Fruit fly (Drosophila melanogaster) whole organism, wandering third instar larva: ENCODE results near the gene CG8578.

Source experiments
- Abd-B ChIP-seq: fragments of >200 bp; optimal IDR thresholded peaks from 2 replicates; lab custom pipeline; 2017; ENCODE audit warnings: missing biosample characterization, missing genetic modification characterization
- Dif ChIP-seq: fragments of 200-275, 200-300 bp; sonication (Bioruptor generic); optimal IDR thresholded peaks from 2 replicates; lab custom pipeline; 2018; ENCODE audit warnings: missing biosample characterization, missing genetic modification characterization; ENCODE audit not compliant: partially characterized antibody
- GATAd ChIP-seq: sonication (Bioruptor generic); optimal IDR thresholded peaks from 2 replicates; lab custom pipeline; 2016; ENCODE audit warnings: missing biosample characterization, missing genetic modification characterization
- HLH106 ChIP-seq: fragments of 200-800 bp; optimal IDR thresholded peaks from 3 replicates; lab custom pipeline; 2019; ENCODE audit warnings: missing biosample characterization, mild to moderate bottlenecking, missing genetic modification characterization, moderate library complexity
- Hnf4 ChIP-seq: fragments of 200-800 bp; sonication (Bioruptor generic); optimal IDR thresholded peaks from 2 replicates; lab custom pipeline; 2016; ENCODE audit warnings: missing biosample characterization, mild to moderate bottlenecking, missing genetic modification characterization
- Hr83 ChIP-seq: fragments of 200-300 bp; sonication (Bioruptor generic); optimal IDR thresholded peaks from 2 replicates; lab custom pipeline; 2016; ENCODE audit warnings: missing biosample characterization, mild to moderate bottlenecking, missing genetic modification characterization, moderate library complexity; ENCODE audit not compliant: poor library complexity, severe bottlenecking
- Jra ChIP-seq: sonication (Bioruptor generic); optimal IDR thresholded peaks from 2 replicates; lab custom pipeline; 2016; ENCODE audit warnings: missing biosample characterization, missing genetic modification characterization
- Myc ChIP-seq: fragments of >200 bp; optimal IDR thresholded peaks from 2 replicates; lab custom pipeline; 2017
- OdsH ChIP-seq: fragments of 200-800 bp; sonication (Bioruptor generic); optimal IDR thresholded peaks from 2 replicates; lab custom pipeline; 2016; ENCODE audit warnings: missing biosample characterization, mild to moderate bottlenecking, missing genetic modification characterization
- Rel ChIP-seq, 2 experiments: fragments of 200-800 bp; sonication (Bioruptor generic) in 1 of 2; optimal IDR thresholded peaks; 2 replicates in 1 of 2; 3 replicates in 1 of 2; lab custom pipeline; 2016 to 2019; ENCODE audit warnings: mild to moderate bottlenecking in 2 of 2, missing biosample characterization in 2 of 2, missing genetic modification characterization in 2 of 2, moderate library complexity in 1 of 2
- Sp1 ChIP-seq: fragments of 200-800 bp; sonication (Bioruptor generic); optimal IDR thresholded peaks from 3 replicates; lab custom pipeline; 2019; ENCODE audit warnings: missing biosample characterization, mild to moderate bottlenecking, missing genetic modification characterization, moderate library complexity
- Vsx2 ChIP-seq: fragments of 200-300, 225-300 bp; sonication (Bioruptor generic); optimal IDR thresholded peaks from 2 replicates; lab custom pipeline; 2018; ENCODE audit warnings: missing biosample characterization, missing genetic modification characterization; ENCODE audit not compliant: partially characterized antibody
- br ChIP-seq: fragments of 200-800 bp; sonication (Bioruptor generic); optimal IDR thresholded peaks from 2 replicates; lab custom pipeline; 2016; ENCODE audit warnings: missing biosample characterization, missing genetic modification characterization
- brk ChIP-seq: fragments of 200-800 bp; sonication (Bioruptor generic); optimal IDR thresholded peaks from 2 replicates; lab custom pipeline; 2016; ENCODE audit warnings: missing biosample characterization, mild to moderate bottlenecking, missing genetic modification characterization
- dl ChIP-seq, 2 experiments: fragments of 175-275, 200-275 bp in 1 of 2; fragments of 200-275 bp in 1 of 2; sonication (Bioruptor generic); optimal IDR thresholded peaks; lab custom pipeline; 2018; ENCODE audit warnings: mild to moderate bottlenecking in 2 of 2, missing biosample characterization in 2 of 2, missing genetic modification characterization in 2 of 2, moderate library complexity in 2 of 2; ENCODE audit not compliant: partially characterized antibody in 2 of 2, insufficient read depth in 1 of 2
- dmrt93B ChIP-seq: fragments of 200-800 bp; sonication (Bioruptor generic); optimal IDR thresholded peaks from 2 replicates; lab custom pipeline; 2018; ENCODE audit warnings: missing biosample characterization, mild to moderate bottlenecking, missing genetic modification characterization
- ey ChIP-seq: fragments of 200-800 bp; sonication (Bioruptor generic); optimal IDR thresholded peaks from 2 replicates; lab custom pipeline; 2016; ENCODE audit warnings: missing biosample characterization, missing genetic modification characterization
- foxo ChIP-seq, 2 experiments: fragments of 200-800 bp; sonication (Bioruptor generic); optimal IDR thresholded peaks; 2 replicates in 1 of 2; 3 replicates in 1 of 2; lab custom pipeline; 2016 to 2017; ENCODE audit warnings: missing biosample characterization in 2 of 2, missing genetic modification characterization in 2 of 2
- fru ChIP-seq: fragments of 200-800 bp; sonication (Bioruptor generic); optimal IDR thresholded peaks from 3 replicates; lab custom pipeline; 2016; ENCODE audit warnings: missing biosample characterization, mild to moderate bottlenecking, missing genetic modification characterization
- h ChIP-seq: fragments of 200-800 bp; sonication (Bioruptor generic); optimal IDR thresholded peaks from 3 replicates; lab custom pipeline; 2016; ENCODE audit warnings: missing biosample characterization, mild to moderate bottlenecking, missing genetic modification characterization
- jim ChIP-seq: fragments of 175-275, 200-325 bp; sonication (Bioruptor generic); optimal IDR thresholded peaks from 2 replicates; lab custom pipeline; 2016; ENCODE audit warnings: missing biosample characterization, mild to moderate bottlenecking, missing genetic modification characterization
- lola ChIP-seq: fragments of >200 bp; optimal IDR thresholded peaks from 2 replicates; lab custom pipeline; 2017; ENCODE audit warnings: missing biosample characterization, missing genetic modification characterization
- pan ChIP-seq: fragments of >200 bp; optimal IDR thresholded peaks from 2 replicates; lab custom pipeline; 2017
- psq ChIP-seq: fragments of 200-800 bp; sonication (Bioruptor generic); optimal IDR thresholded peaks from 3 replicates; lab custom pipeline; 2017; ENCODE audit warnings: missing biosample characterization, mild to moderate bottlenecking, missing genetic modification characterization, moderate library complexity
- rgr ChIP-seq: fragments of 200-800 bp; sonication (Bioruptor generic); optimal IDR thresholded peaks from 3 replicates; lab custom pipeline; 2016; ENCODE audit warnings: missing biosample characterization, mild to moderate bottlenecking, missing genetic modification characterization
- sage ChIP-seq: fragments of 200-800 bp; sonication (Bioruptor generic); optimal IDR thresholded peaks from 2 replicates; lab custom pipeline; 2016; ENCODE audit warnings: missing biosample characterization, mild to moderate bottlenecking, missing genetic modification characterization
- tai ChIP-seq: sonication (Bioruptor generic); optimal IDR thresholded peaks from 2 replicates; lab custom pipeline; 2016; ENCODE audit warnings: missing biosample characterization, missing genetic modification characterization
- woc ChIP-seq: sonication (Bioruptor generic); optimal IDR thresholded peaks from 2 replicates; lab custom pipeline; 2016; ENCODE audit warnings: missing biosample characterization, mild to moderate bottlenecking, missing genetic modification characterization

The CG8578 gene

dm6 chrX:15852815-15853542 lies 8.7 kb downstream of the CG8578 start, which contains the start of the genes UBL3 and CG15914 (continued):
- TF ChIP-seq lola: no peak
- TF ChIP-seq, all 38 proteins: peak for 10

dm6 chrX:15857601-15858284 lies 13.5 kb downstream of the CG8578 start, which contains the start of the genes CG46440 and Myb:
Gene CG46440 (minus strand): TSS chrX:15857823.
Gene Myb (minus strand): TSS chrX:15857823.
- TF ChIP-seq ey (GFP tag; lab: Kevin White, UChicago): no peak
- TF ChIP-seq foxo (GFP tag; optimal IDR thresholded peaks at IDR 0.05; lab: Kevin White, UChicago): peak in 1 of 2 experiments; percentile 24
- peak; percentile 3 for TF ChIP-seq sage (GFP tag; lab: Kevin White, UChicago)
- no peak for TF ChIP-seq brk
- no peak for TF ChIP-seq HLH106 (tag; lab: Kevin White, UChicago)
- TF ChIP-seq OdsH (GFP tag; lab: Kevin White, UChicago): peak; percentile 16
- peak; percentile 33 for TF ChIP-seq woc (GFP tag; lab: Kevin White, UChicago)
- TF ChIP-seq Hnf4 (GFP tag; lab: Kevin White, UChicago): peak; percentile 61
- TF ChIP-seq, all 38 proteins: peak for 5

dm6 chrX:15859387-15859786 lies 15.1 kb downstream of the CG8578 start, which contains the start of gene AlkB:
Gene AlkB (minus strand): TSS chrX:15859487.
- TF ChIP-seq Sp1 (GFP tag; lab: Kevin White, UChicago) (no peak), OdsH (GFP tag; lab: Kevin White, UChicago) (no peak), Jra (GFP tag; lab: Kevin White, UChicago) (no peak), lola (no peak)

- TF ChIP-seq woc (GFP tag; lab: Kevin White, UChicago) (no peak), tai (GFP tag; lab: Kevin White, UChicago) (no peak), Hnf4 (GFP tag; lab: Kevin White, UChicago) (no peak), dl (GFP tag; optimal IDR thresholded peaks at IDR 0.05; lab: Kevin White, UChicago; ENCODE audit: insufficient read depth in 1 of 2, partially characterized antibody in 2 of 2) (no peak), Jra (GFP tag; lab: Kevin White, UChicago) (no peak), Hr83 (GFP tag; lab: Kevin White, UChicago) (peak; percentile 20), dmrt93B (no peak), pan (lab: Kevin White, UChicago) (no peak), rgr (GFP tag; lab: Kevin White, UChicago) (no peak), lola (no peak), HLH106 (tag; lab: Kevin White, UChicago) (peak; percentile 19), Abd-B (GFP tag; lab: Kevin White, UChicago) (no peak)
These were observed 15.6 kb downstream of the CG8578 start, which contains the start of gene Gbeta13F for dm6 chrX:15859869-15860268. Gene Gbeta13F (plus strand): TSS chrX:15860115.

- no peak for TF ChIP-seq Myc
- TF ChIP-seq Hnf4 (GFP tag; lab: Kevin White, UChicago): peak; percentile 36
- TF ChIP-seq GATAd (GFP tag; lab: Kevin White, UChicago): no peak
- peak; percentile 57 for TF ChIP-seq Sp1 (GFP tag; lab: Kevin White, UChicago)
- peak; percentile 50 for TF ChIP-seq Dif (GFP tag; lab: Kevin White, UChicago)
- no peak for TF ChIP-seq Vsx2 (GFP tag; lab: Kevin White, UChicago)
- TF ChIP-seq OdsH (GFP tag; lab: Kevin White, UChicago): peak; percentile 35
- TF ChIP-seq Rel (GFP tag; optimal IDR thresholded peaks at IDR 0.05; lab: Kevin White, UChicago): peak; percentile 21
- TF ChIP-seq Rel (tag; optimal IDR thresholded peaks at IDR 0.05; lab: Kevin White, UChicago): peak; percentile 61
- TF ChIP-seq ey (GFP tag; lab: Kevin White, UChicago): no peak
- no peak for TF ChIP-seq sage (GFP tag; lab: Kevin White, UChicago)
- peak; percentile 89 for TF ChIP-seq jim (GFP tag; lab: Kevin White, UChicago)
- peak; percentile 67 for TF ChIP-seq Hr83 (GFP tag; lab: Kevin White, UChicago)
- peak; percentile 32 for TF ChIP-seq woc (GFP tag; lab: Kevin White, UChicago)
- TF ChIP-seq br (GFP tag; lab: Kevin White, UChicago): no peak
- TF ChIP-seq Abd-B (GFP tag; lab: Kevin White, UChicago): no peak
- peak; percentile 8 for TF ChIP-seq HLH106 (tag; lab: Kevin White, UChicago)
- TF ChIP-seq fru: peak; percentile 27
- TF ChIP-seq h (GFP tag; lab: Kevin White, UChicago): peak; percentile 46
- peak; percentile 23 for TF ChIP-seq psq
- peak; percentile 50 for TF ChIP-seq rgr (GFP tag; lab: Kevin White, UChicago)
- peak in 1 of 2 experiments; percentile 22 for TF ChIP-seq foxo (GFP tag; optimal IDR thresholded peaks at IDR 0.05; lab: Kevin White, UChicago)
- TF ChIP-seq Jra (GFP tag; lab: Kevin White, UChicago): no peak
- no peak for TF ChIP-seq pan (lab: Kevin White, UChicago)
These were observed 16.2 kb downstream of the CG8578 start for dm6 chrX:15860479-15860878.
